Worm (Caenorhabditis elegans) whole organism, L4 larva: ENCODE data around the gene T11F9.21.

Experiments
- F10B5.3 ChIP-seq: sonication (generic microtip); optimal IDR thresholded peaks from 2 replicates; lab custom pipeline; 2016; ENCODE audit warnings: mild to moderate bottlenecking, missing genetic modification characterization, missing compliant biosample characterization
- R02D3.7 ChIP-seq: fragments of 150-350 bp; sonication (generic microtip); optimal IDR thresholded peaks from 3 replicates; lab custom pipeline; 2014; ENCODE audit warnings: missing biosample characterization, missing genetic modification characterization
- T26A8.4 ChIP-seq: fragments of 200-800 bp; sonication (Bioruptor generic); IDR thresholded peaks from 2 replicates; pipeline ENCODE4 v1.3.6; 2022; ENCODE audit warnings: missing genetic modification characterization, missing compliant biosample characterization
- Y75B8A.6 ChIP-seq: fragments of 200-800 bp; sonication (Bioruptor generic); IDR thresholded peaks from 2 replicates; pipeline ENCODE4 v1.3.6; 2022; ENCODE audit warnings: missing genetic modification reagents, missing genetic modification characterization, missing compliant biosample characterization
- aha-1 ChIP-seq: fragments of 150-350 bp; peaks from one replicate; lab custom pipeline; 2014; ENCODE audit warnings: missing biosample characterization, missing genetic modification characterization
- ama-1 ChIP-seq: fragments of 150-350 bp; optimal IDR thresholded peaks from 2 replicates; lab custom pipeline; 2014; ENCODE audit warnings: inconsistent platforms, mixed read lengths
- arid-1 ChIP-seq: fragments of 200-800 bp; sonication (Bioruptor generic); conservative IDR thresholded peaks from 2 replicates; pipeline ENCODE4 v1.3.6; 2022; ENCODE audit warnings: missing genetic modification reagents, missing genetic modification characterization, missing compliant biosample characterization
- ceh-32 ChIP-seq: sonication (generic microtip); optimal IDR thresholded peaks from 2 replicates; lab custom pipeline; 2016; ENCODE audit warnings: mild to moderate bottlenecking, missing genetic modification characterization, missing compliant biosample characterization; ENCODE audit not compliant: poor library complexity
- ctbp-1 ChIP-seq: fragments of 200-800 bp; sonication (Bioruptor generic); IDR thresholded peaks from 2 replicates; pipeline ENCODE4 v1.3.6; 2022; ENCODE audit warnings: missing genetic modification reagents, missing genetic modification characterization, missing compliant biosample characterization
- daf-12 ChIP-seq: fragments of 150-350 bp; optimal IDR thresholded peaks from 2 replicates; lab custom pipeline; 2014; ENCODE audit warnings: missing biosample characterization, missing genetic modification reagents, missing genetic modification characterization
- daf-16 ChIP-seq, 3 experiments: sonication (generic microtip); optimal IDR thresholded peaks; 2 replicates each; lab custom pipeline; 2016 to 2017; ENCODE audit warnings: missing genetic modification characterization in 3 of 3, missing genetic modification reagents in 3 of 3, mild to moderate bottlenecking in 2 of 3, missing compliant biosample characterization in 2 of 3, missing biosample characterization in 1 of 3, moderate library complexity in 1 of 3
- dmd-6 ChIP-seq: fragments of 200-800 bp; sonication (Bioruptor generic); IDR thresholded peaks from 2 replicates; pipeline ENCODE4 v1.3.6; 2022; ENCODE audit warnings: missing genetic modification reagents, missing genetic modification characterization, missing compliant biosample characterization
- egl-43 ChIP-seq: fragments of 200-800 bp; sonication (Bioruptor generic); IDR thresholded peaks from 2 replicates; pipeline ENCODE4 v1.3.6; 2022; ENCODE audit warnings: missing genetic modification reagents, missing genetic modification characterization, missing compliant biosample characterization
- fkh-10 ChIP-seq: fragments of 150-350 bp; optimal IDR thresholded peaks from 2 replicates; lab custom pipeline; 2014; ENCODE audit warnings: missing biosample characterization, missing genetic modification reagents, missing genetic modification characterization
- gei-8 ChIP-seq: fragments of 200-800 bp; sonication (Bioruptor generic); optimal IDR thresholded peaks from 2 replicates; lab custom pipeline; 2018; ENCODE audit warnings: mild to moderate bottlenecking, missing genetic modification characterization, missing compliant biosample characterization
- hlh-30 ChIP-seq: sonication (generic microtip); optimal IDR thresholded peaks from 2 replicates; lab custom pipeline; 2017; ENCODE audit warnings: antibody characterized with exemption, mild to moderate bottlenecking, missing genetic modification characterization, missing compliant biosample characterization; ENCODE audit not compliant: insufficient read depth
- hmg-1.1 ChIP-seq: fragments of 200-800 bp; sonication (Bioruptor generic); IDR thresholded peaks from 2 replicates; pipeline ENCODE4 v1.3.6; 2022; ENCODE audit warnings: missing genetic modification reagents, missing genetic modification characterization, missing compliant biosample characterization
- lim-7 ChIP-seq: fragments of 200-800 bp; sonication (Bioruptor generic); IDR thresholded peaks from 2 replicates; pipeline ENCODE4 v1.3.6; 2022; ENCODE audit warnings: missing genetic modification characterization, missing compliant biosample characterization
- lin-29 ChIP-seq: fragments of 200-800 bp; sonication (Bioruptor generic); IDR thresholded peaks from 2 replicates; pipeline ENCODE4 v1.3.6; 2022; ENCODE audit warnings: missing genetic modification reagents, missing genetic modification characterization, missing compliant biosample characterization
- lin-38 ChIP-seq: fragments of 200-800 bp; sonication (Bioruptor generic); IDR thresholded peaks from 2 replicates; pipeline ENCODE4 v1.3.6; 2022; ENCODE audit warnings: missing genetic modification reagents, missing genetic modification characterization, missing compliant biosample characterization
- lin-39 ChIP-seq: fragments of 150-350 bp; optimal IDR thresholded peaks from 2 replicates; lab custom pipeline; 2014; ENCODE audit warnings: missing biosample characterization, missing genetic modification reagents, missing genetic modification characterization
- lsy-2 ChIP-seq, 2 experiments: fragments of 150-350 bp in 1 of 2; sonication (generic microtip) in 1 of 2; optimal IDR thresholded peaks; 2 replicates each; lab custom pipeline; 2014 to 2017; ENCODE audit warnings: missing biosample characterization in 2 of 2, missing genetic modification characterization in 2 of 2
- madf-5 ChIP-seq, 2 experiments: fragments of 200-800 bp; sonication (Bioruptor generic); IDR thresholded peaks; 2 replicates each; pipeline ENCODE4 v1.3.6; 2022; ENCODE audit warnings: missing compliant biosample characterization in 2 of 2, missing genetic modification characterization in 2 of 2
- madf-9 ChIP-seq: fragments of 200-800 bp; sonication (Bioruptor generic); conservative IDR thresholded peaks from 2 replicates; pipeline ENCODE4 v1.3.6; 2022; ENCODE audit warnings: missing genetic modification reagents, missing genetic modification characterization, missing compliant biosample characterization
- mdl-1 ChIP-seq, 2 experiments: fragments of 150-350 bp in 1 of 2; sonication (generic microtip) in 1 of 2; optimal IDR thresholded peaks; 2 replicates each; lab custom pipeline; 2014 to 2017; ENCODE audit warnings: missing biosample characterization in 2 of 2, missing genetic modification characterization in 2 of 2
- mdt-29 ChIP-seq: fragments of 200-800 bp; sonication (Bioruptor generic); IDR thresholded peaks from 2 replicates; pipeline ENCODE4 v1.3.6; 2022; ENCODE audit warnings: missing genetic modification reagents, missing genetic modification characterization, missing compliant biosample characterization
- mep-1 ChIP-seq: fragments of 150-350 bp; sonication (generic microtip); optimal IDR thresholded peaks from 3 replicates; lab custom pipeline; 2014; ENCODE audit warnings: missing biosample characterization, missing genetic modification characterization
- mxl-3 ChIP-seq: fragments of 200-800 bp; sonication (Bioruptor generic); optimal IDR thresholded peaks from 2 replicates; lab custom pipeline; 2018; ENCODE audit warnings: mild to moderate bottlenecking, missing genetic modification characterization, missing compliant biosample characterization
- nhr-25 ChIP-seq: sonication (generic microtip); optimal IDR thresholded peaks from 2 replicates; lab custom pipeline; 2017; ENCODE audit warnings: missing genetic modification characterization, mild to moderate bottlenecking, missing compliant biosample characterization, antibody characterized with exemption, moderate library complexity, borderline replicate concordance; ENCODE audit not compliant: insufficient read depth
- nhr-41 ChIP-seq: fragments of 200-800 bp; sonication (Bioruptor generic); IDR thresholded peaks from 2 replicates; pipeline ENCODE4 v1.3.6; 2022; ENCODE audit warnings: missing genetic modification reagents, missing genetic modification characterization, missing compliant biosample characterization
- pha-4 ChIP-seq, 2 experiments: fragments of 150-350 bp in 1 of 2; fragments of 200-800 bp in 1 of 2; sonication (Bioruptor generic) in 1 of 2; IDR thresholded peaks in 1 of 2; optimal IDR thresholded peaks in 1 of 2; 2 replicates each; pipeline versions ENCODE4 v1.3.6 to Lab custom; 2014 to 2022; ENCODE audit warnings: missing genetic modification characterization in 2 of 2, missing genetic modification reagents in 2 of 2, missing biosample characterization in 1 of 2, missing compliant biosample characterization in 1 of 2
- rbr-2 ChIP-seq: sonication (generic microtip); optimal IDR thresholded peaks from 2 replicates; lab custom pipeline; 2016; ENCODE audit warnings: missing genotype, missing genetic modification characterization, missing compliant biosample characterization
- sdz-12 ChIP-seq: fragments of 200-800 bp; sonication (Bioruptor generic); optimal IDR thresholded peaks from 2 replicates; lab custom pipeline; 2018; ENCODE audit warnings: mild to moderate bottlenecking, missing genetic modification characterization, missing compliant biosample characterization
- set-16 ChIP-seq: fragments of 200-800 bp; sonication (Bioruptor generic); IDR thresholded peaks from 2 replicates; pipeline ENCODE4 v1.3.6; 2022; ENCODE audit warnings: missing genetic modification reagents, missing genetic modification characterization, missing compliant biosample characterization
- skn-1 ChIP-seq: fragments of 150-350 bp; optimal IDR thresholded peaks from 2 replicates; lab custom pipeline; 2014; ENCODE audit warnings: missing biosample characterization, missing genetic modification characterization
- snpc-1.2 ChIP-seq: fragments of 200-800 bp; sonication (Bioruptor generic); IDR thresholded peaks from 2 replicates; pipeline ENCODE4 v1.3.6; 2022; ENCODE audit warnings: missing genetic modification reagents, missing genetic modification characterization, missing compliant biosample characterization
- snpc-4 ChIP-seq: fragments of 150-350 bp; optimal IDR thresholded peaks from 2 replicates; lab custom pipeline; 2014; ENCODE audit warnings: missing biosample characterization, missing genetic modification characterization
- spr-1 ChIP-seq: sonication (generic microtip); optimal IDR thresholded peaks from 2 replicates; lab custom pipeline; 2016; ENCODE audit warnings: mild to moderate bottlenecking, missing genetic modification characterization, missing compliant biosample characterization
- unc-62 ChIP-seq, 3 experiments: fragments of 150-350 bp in 1 of 3; sonication (generic microtip); optimal IDR thresholded peaks in 2 of 3; peaks in 1 of 3; 1 replicate in 1 of 3; 2 replicates in 2 of 3; lab custom pipeline; 2014 to 2017; ENCODE audit warnings: missing biosample characterization in 3 of 3, missing genetic modification characterization in 3 of 3, missing genetic modification reagents in 3 of 3, missing genotype in 1 of 3
- vab-7 ChIP-seq: fragments of 200-800 bp; sonication (Bioruptor generic); IDR thresholded peaks from 2 replicates; pipeline ENCODE4 v1.3.6; 2022; ENCODE audit warnings: missing genetic modification reagents, missing genetic modification characterization, missing compliant biosample characterization
- zfp-2 ChIP-seq: sonication (generic microtip); optimal IDR thresholded peaks from 2 replicates; lab custom pipeline; 2016; ENCODE audit warnings: mild to moderate bottlenecking, missing genetic modification characterization, missing compliant biosample characterization

Gene T11F9.21

DNA sequence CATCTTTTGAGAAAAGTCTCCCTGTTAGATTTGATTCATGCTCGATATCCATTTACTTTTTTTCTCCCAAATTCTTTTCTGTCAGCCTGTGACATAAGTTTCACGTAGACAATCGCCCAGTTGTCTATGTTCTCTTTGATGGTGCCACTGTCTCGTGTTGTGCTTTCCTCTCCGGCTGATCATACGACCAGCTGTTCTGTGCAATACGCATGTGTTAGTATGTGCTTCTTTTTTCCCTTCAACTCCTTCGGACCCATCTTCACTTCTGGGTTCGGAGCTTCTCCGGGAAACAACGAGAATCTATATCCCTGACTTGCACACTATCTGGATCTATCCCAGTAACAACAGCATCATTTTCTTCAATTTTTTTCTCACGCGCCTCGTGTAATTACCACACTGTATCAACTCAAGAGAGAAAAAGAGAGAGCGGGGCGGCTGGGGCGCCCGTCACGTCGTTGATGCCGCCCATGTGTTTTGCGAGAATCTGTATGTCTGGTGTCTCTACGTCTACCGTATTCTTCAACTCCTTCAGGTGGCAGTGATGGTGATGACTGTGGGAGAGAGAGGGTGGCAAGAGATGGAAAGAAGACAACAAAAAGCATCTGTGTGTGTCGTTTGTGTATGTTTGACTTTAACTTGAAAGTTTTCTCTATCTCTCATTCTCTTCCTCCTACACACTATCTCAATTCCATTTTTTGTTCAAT lies 39.4 kb downstream of the T11F9.21 start (continued):
- TF ChIP-seq R02D3.7 (no peak), snpc-4 (tag; lab: Kevin White, UChicago) (no peak), lin-39 (tag; lab: Kevin White, UChicago) (no peak), pha-4 (GFP tag; IDR thresholded peaks at IDR 0.05; lab: Robert Waterston, UW) (peak; percentile 59; the same call in 1 of the 2 replicates), pha-4 (tag; optimal IDR thresholded peaks at IDR 0.05; lab: Kevin White, UChicago) (peak; percentile 46), F10B5.3 (no peak), lsy-2 (tag; optimal IDR thresholded peaks at IDR 0.05; lab: Kevin White, UChicago) (peak; percentile 63 to 77), daf-12 (tag; lab: Kevin White, UChicago) (no peak), ctbp-1 (GFP tag; lab: Robert Waterston, UW) (peak; percentile 43; the same call in 1 of the 2 replicates), madf-5 (GFP tag; IDR thresholded peaks at IDR 0.05; lab: Robert Waterston, UW) (no peak), zfp-2 (tag; lab: Kevin White, UChicago) (peak; percentile 26), fkh-10 (GFP tag; lab: Kevin White, UChicago) (no peak), dmd-6 (GFP tag; lab: Robert Waterston, UW) (peak; percentile 92), gei-8 (peak; percentile 73)

DNA sequence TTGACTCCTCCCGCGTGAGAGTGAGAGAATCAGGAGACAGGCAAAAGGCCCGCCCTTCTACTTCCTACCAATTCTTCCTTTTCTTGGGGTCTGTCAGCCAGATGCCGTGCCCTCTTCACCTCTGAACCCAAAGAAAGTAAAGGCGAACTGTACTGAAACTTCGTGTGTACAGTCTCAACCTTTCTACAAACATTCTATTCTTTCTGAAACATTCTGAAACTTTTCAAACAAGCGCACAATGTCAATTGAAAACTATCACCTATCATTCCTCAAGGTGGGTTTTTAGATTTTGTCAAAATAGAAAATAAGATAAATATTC lies 39.9 kb downstream of the T11F9.21 start:
- TF ChIP-seq vab-7 (GFP tag; lab: Robert Waterston, UW) (no peak), sdz-12 (GFP tag; lab: Kevin White, UChicago) (no peak), ama-1 (peak; percentile 11), aha-1 (peak; percentile 24), skn-1 (tag; lab: Kevin White, UChicago) (no peak), madf-9 (GFP tag; lab: Robert Waterston, UW) (no peak), arid-1 (GFP tag; lab: Robert Waterston, UW) (no peak), set-16 (GFP tag; lab: Robert Waterston, UW) (no peak), nhr-41 (GFP tag; lab: Robert Waterston, UW) (no peak), unc-62 (GFP tag; optimal IDR thresholded peaks at IDR 0.05 in 1 of 2; lab: Kevin White, UChicago) (peak in 1 of 2 experiments; percentile 93), unc-62 (tag; optimal IDR thresholded peaks at IDR 0.05; lab: Kevin White, UChicago) (no peak), dmd-6 (GFP tag; lab: Robert Waterston, UW) (0 out of 2 replicates have a peak, but pooled peaks have one; percentile 4), ctbp-1 (GFP tag; lab: Robert Waterston, UW) (0 out of 2 replicates have a peak, but pooled peaks have one; percentile 10), snpc-1.2 (GFP tag; lab: Robert Waterston, UW) (no peak)

- TF ChIP-seq set-16 (GFP tag; lab: Robert Waterston, UW) (peak; percentile 70), mep-1 (tag; lab: Kevin White, UChicago) (peak; percentile 25), lim-7 (peak; percentile 42; the same call in 1 of the 2 replicates), madf-5 (GFP tag; IDR thresholded peaks at IDR 0.05; lab: Robert Waterston, UW) (peak; percentile 57 to 69; a peak in 3 of 4 replicates), aha-1 (peak; percentile 69), unc-62 (GFP tag; optimal IDR thresholded peaks at IDR 0.05 in 1 of 2; lab: Kevin White, UChicago) (peak in 1 of 2 experiments; percentile 62), unc-62 (tag; optimal IDR thresholded peaks at IDR 0.05; lab: Kevin White, UChicago) (no peak), R02D3.7 (no peak), mdt-29 (GFP tag; lab: Robert Waterston, UW) (peak; percentile 31; the same call in 1 of the 2 replicates), lin-29 (GFP tag; lab: Robert Waterston, UW) (0 out of 2 replicates have a peak, but pooled peaks have one; percentile 25), sdz-12 (GFP tag; lab: Kevin White, UChicago) (no peak), ceh-32 (no peak), dmd-6 (GFP tag; lab: Robert Waterston, UW) (no peak), hmg-1.1 (GFP tag; lab: Robert Waterston, UW) (peak; percentile 34; the same call in 1 of the 2 replicates), mdl-1 (tag; optimal IDR thresholded peaks at IDR 0.05; lab: Kevin White, UChicago) (peak in 1 of 2 experiments; percentile 70), Y75B8A.6 (GFP tag; lab: Robert Waterston, UW) (0 out of 2 replicates have a peak, but pooled peaks have one; percentile 35), mxl-3 (GFP tag; lab: Kevin White, UChicago) (peak; percentile 62), egl-43 (GFP tag; lab: Robert Waterston, UW) (peak; percentile 72; the same call in 1 of the 2 replicates), spr-1 (tag; lab: Kevin White, UChicago) (no peak), lin-38 (GFP tag; lab: Robert Waterston, UW) (0 out of 2 replicates have a peak, but pooled peaks have one; percentile 16), T26A8.4 (0 out of 2 replicates have a peak, but pooled peaks have one; percentile 33), arid-1 (GFP tag; lab: Robert Waterston, UW) (0 out of 2 replicates have a peak, but pooled peaks have one; percentile 18), nhr-25 (tag; lab: Kevin White, UChicago) (peak; percentile 87), ama-1 (peak; percentile 64), hlh-30 (tag; lab: Kevin White, UChicago) (peak; percentile 36), daf-16 (GFP tag; optimal IDR thresholded peaks at IDR 0.05; lab: Kevin White, UChicago) (no peak), daf-16 (tag; optimal IDR thresholded peaks at IDR 0.05; lab: Kevin White, UChicago) (no peak), rbr-2 (peak; percentile 18), ctbp-1 (GFP tag; lab: Robert Waterston, UW) (no peak)
These were observed 40.4 kb downstream of the T11F9.21 start for ce11 chrV:11532964-11533363.
